Worm (Caenorhabditis elegans): ENCODE results near the gene tmc-2.

The tmc-2 gene

DNA sequence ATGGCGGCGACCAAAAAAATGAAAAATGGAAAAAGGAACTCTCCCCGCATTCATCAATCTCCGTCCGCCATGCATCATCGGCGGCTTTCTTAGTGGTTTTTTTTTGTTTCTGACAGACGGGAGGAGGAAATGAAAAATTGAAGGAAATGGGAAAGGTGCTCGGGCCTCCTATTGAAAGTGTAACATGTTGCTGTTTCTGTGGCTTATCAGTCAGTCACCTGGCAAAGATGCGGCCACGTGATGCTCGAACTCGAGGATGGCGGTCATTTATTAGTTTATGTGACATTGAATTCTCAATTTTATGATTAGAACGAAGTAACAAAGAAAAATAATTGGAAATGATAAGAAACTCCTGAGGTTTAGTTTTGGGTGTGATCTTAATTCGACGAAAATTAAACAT lies 38.9 kb upstream of the tmc-2 start (continued):
- TF ChIP-seq rpc-1 (optimal IDR thresholded peaks at IDR 0.05) (no peak), rpc-1 (tag; optimal IDR thresholded peaks at IDR 0.05) (no peak), dpff-1 (tag; optimal IDR thresholded peaks at IDR 0.05) (no peak), nhr-80 (tag; optimal IDR thresholded peaks at IDR 0.05) (peak; percentile 91), nhr-90 (tag; optimal IDR thresholded peaks at IDR 0.05) (peak; percentile 3), let-526 (GFP tag; IDR thresholded peaks at IDR 0.05) (peak; percentile 46; the same call in 1 of the 2 replicates), Y56A3A.18 (GFP tag; IDR thresholded peaks at IDR 0.05) (peak; percentile 13; the same call in 1 of the 2 replicates), F22D6.2 (tag; optimal IDR thresholded peaks at IDR 0.05) (peak; percentile 30), cebp-1 (GFP tag; IDR thresholded peaks at IDR 0.05) (peak; percentile 35; the same call in 1 of the 2 replicates), cebp-1 (tag; optimal IDR thresholded peaks at IDR 0.05) (peak; percentile 69), nhr-179 (tag; optimal IDR thresholded peaks at IDR 0.05) (no peak), B0035.1 (tag; optimal IDR thresholded peaks at IDR 0.05) (no peak), F57C9.4 (tag; optimal IDR thresholded peaks at IDR 0.05) (no peak), ceh-100 (GFP tag; IDR thresholded peaks at IDR 0.05) (no peak), zim-3 (tag; optimal IDR thresholded peaks at IDR 0.05) (no peak), bed-1 (GFP tag; IDR thresholded peaks at IDR 0.05) (no peak), madf-3 (GFP tag; IDR thresholded peaks at IDR 0.05) (no peak), nfya-2 (GFP tag; IDR thresholded peaks at IDR 0.05) (no peak), akir-1 (GFP tag; optimal IDR thresholded peaks at IDR 0.05) (no peak)

DNA sequence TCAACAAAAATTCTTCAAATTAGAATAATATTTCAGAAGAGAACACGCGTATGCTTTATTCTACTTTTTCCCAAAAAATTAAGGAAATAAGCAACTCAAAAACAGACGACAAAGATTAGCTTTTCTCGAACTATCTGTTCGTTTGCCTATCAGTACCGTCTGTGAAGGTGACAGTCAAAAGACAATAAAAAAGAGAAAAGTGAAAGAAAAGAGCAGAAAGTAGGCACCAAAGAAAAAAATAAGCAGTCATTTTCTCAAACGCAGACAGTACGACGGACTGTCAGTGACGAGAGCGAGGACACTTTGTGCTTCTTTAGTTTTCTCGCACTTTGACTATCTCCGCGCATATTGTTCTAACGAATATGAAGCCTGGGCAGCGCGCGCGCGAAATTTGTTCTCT lies 37.0 kb upstream of the tmc-2 start:
- TF ChIP-seq mcd-1 (GFP tag; IDR thresholded peaks at IDR 0.05) (no peak), ekl-4 (GFP tag; IDR thresholded peaks at IDR 0.05) (no peak), ztf-28 (GFP tag; IDR thresholded peaks at IDR 0.05) (no peak), hmg-1.2 (GFP tag; IDR thresholded peaks at IDR 0.05) (peak; percentile 14; the same call in 1 of the 2 replicates), die-1 (tag; optimal IDR thresholded peaks at IDR 0.05) (no peak), ceh-27 (GFP tag; optimal IDR thresholded peaks at IDR 0.05) (no peak), madf-10 (tag; optimal IDR thresholded peaks at IDR 0.05) (no peak), nhr-90 (tag; optimal IDR thresholded peaks at IDR 0.05) (no peak), dox-1 (GFP tag; IDR thresholded peaks at IDR 0.05) (peak; percentile 46; the same call in 1 of the 2 replicates), hsf-1 (GFP tag; IDR thresholded peaks at IDR 0.05) (no peak), F49E8.2 (tag; optimal IDR thresholded peaks at IDR 0.05; ENCODE audit: insufficient read depth) (no peak), nhr-80 (tag; optimal IDR thresholded peaks at IDR 0.05) (peak; percentile 76), lin-40 (tag; optimal IDR thresholded peaks at IDR 0.05) (no peak)

DNA sequence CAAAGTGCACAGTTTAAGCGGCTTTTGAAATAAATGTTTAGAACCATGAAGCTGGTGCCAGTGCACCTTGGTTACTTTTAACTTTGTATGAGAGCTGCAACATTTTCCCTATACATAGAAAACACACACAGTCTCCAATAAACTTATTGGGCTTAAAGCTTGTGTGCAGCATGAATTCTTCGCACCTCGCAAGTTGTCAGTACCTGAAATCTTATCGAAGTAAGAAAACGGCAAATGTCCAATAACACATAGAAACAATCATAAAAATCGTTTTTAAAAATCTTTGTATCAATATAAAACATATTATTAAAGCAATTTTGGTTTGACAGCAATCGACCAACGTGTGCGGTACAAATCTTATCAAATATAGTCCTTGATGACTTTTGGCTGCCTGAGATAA lies 35.1 kb upstream of the tmc-2 start:
- TF ChIP-seq nhr-90 (tag; optimal IDR thresholded peaks at IDR 0.05) (no peak), Y56A3A.18 (GFP tag; IDR thresholded peaks at IDR 0.05) (peak; percentile 55; the same call in 1 of the 2 replicates), zfh-2 (GFP tag; conservative IDR thresholded peaks at IDR 0.05) (no peak), F57A8.1 (GFP tag; optimal IDR thresholded peaks at IDR 0.05) (no peak), repo-1 (tag; optimal IDR thresholded peaks at IDR 0.05) (no peak), ztf-3 (GFP tag; optimal IDR thresholded peaks at IDR 0.05) (no peak), xnd-1 (tag; optimal IDR thresholded peaks at IDR 0.05) (no peak), madf-8 (GFP tag; conservative IDR thresholded peaks at IDR 0.05) (no peak), Y53G8AR.9 (GFP tag; conservative IDR thresholded peaks at IDR 0.05) (0 out of 2 replicates have a peak, but pooled peaks have one; percentile 38), snpc-1.1 (tag; optimal IDR thresholded peaks at IDR 0.05; ENCODE audit: insufficient read depth) (no peak), hmg-1.2 (GFP tag; IDR thresholded peaks at IDR 0.05) (0 out of 2 replicates have a peak, but pooled peaks have one; percentile 10), lsl-1 (GFP tag; optimal IDR thresholded peaks at IDR 0.05) (no peak), ZK185.1 (tag; optimal IDR thresholded peaks at IDR 0.05; ENCODE audit: poor library complexity, severe bottlenecking) (no peak), cebp-2 (GFP tag; IDR thresholded peaks at IDR 0.05) (0 out of 2 replicates have a peak, but pooled peaks have one; percentile 39), sptf-2 (GFP tag; optimal IDR thresholded peaks at IDR 0.05) (no peak), ceh-91 (GFP tag; IDR thresholded peaks at IDR 0.05) (no peak), madf-10 (tag; optimal IDR thresholded peaks at IDR 0.05) (no peak), dox-1 (GFP tag; IDR thresholded peaks at IDR 0.05) (no peak), cebp-1 (GFP tag; IDR thresholded peaks at IDR 0.05) (no peak), cebp-1 (tag; optimal IDR thresholded peaks at IDR 0.05) (peak; percentile 9), pha-4 (tag; optimal IDR thresholded peaks at IDR 0.05) (no peak), ceh-58 (GFP tag; IDR thresholded peaks at IDR 0.05) (no peak), zim-3 (tag; optimal IDR thresholded peaks at IDR 0.05) (no peak), die-1 (tag; optimal IDR thresholded peaks at IDR 0.05) (no peak)
